Fruit fly (Drosophila melanogaster): ENCODE measurements around the gene CG14683.

DNA sequence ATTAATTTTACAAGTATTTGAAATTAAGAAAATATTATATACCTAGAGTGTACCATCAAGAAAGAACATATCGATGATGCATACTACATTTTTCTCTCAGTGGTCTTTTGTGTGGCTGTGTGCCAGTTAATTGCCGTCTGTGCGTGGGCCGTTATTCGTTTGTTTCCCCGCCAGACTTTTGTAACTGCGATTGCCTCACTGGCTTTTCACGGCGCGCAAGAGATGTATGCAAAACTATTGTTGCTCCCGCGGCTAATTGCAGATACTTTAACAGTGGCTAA lies 14.8 kb upstream of the CG14683 start:
- TF ChIP-seq CG8478 (optimal IDR thresholded peaks at IDR 0.05) (no peak), CTCF (optimal IDR thresholded peaks at IDR 0.05) (no peak)
